Worm (Caenorhabditis elegans): ENCODE measurements around the gene dhc-4.

ce11 chrIII:11032872-11033271, 63.1 kb downstream of the dhc-4 start, which contains the start of gene Y48A6B.9:
- TF ChIP-seq flt-1 (GFP tag; IDR thresholded peaks at IDR 0.05), result no peak
- TF ChIP-seq pes-1 (GFP tag; IDR thresholded peaks at IDR 0.05), result no peak
- no peak for TF ChIP-seq ceh-36 (tag; optimal IDR thresholded peaks at IDR 0.05)
- TF ChIP-seq ama-1 (optimal IDR thresholded peaks at IDR 0.05), result no peak
